Worm (Caenorhabditis elegans): ENCODE results near the gene cyp-32A1.

Gene cyp-32A1

ce11 chrV:7826917-7827316 is 45.3 kb downstream of the cyp-32A1 start, which contains the start of gene mig-6:
mig-6 (plus strand) TSS chrV:7827217.
- TF ChIP-seq unc-39 (tag; optimal IDR thresholded peaks at IDR 0.05) (no peak), cnd-1 (tag; optimal IDR thresholded peaks at IDR 0.05) (no peak), nhr-28 (tag; optimal IDR thresholded peaks at IDR 0.05) (no peak), sem-2 (GFP tag; optimal IDR thresholded peaks at IDR 0.05) (no peak), ces-1 (GFP tag; optimal IDR thresholded peaks at IDR 0.05) (no peak), nhr-2 (tag; optimal IDR thresholded peaks at IDR 0.05) (no peak), sptf-1 (tag; optimal IDR thresholded peaks at IDR 0.05) (no peak), ham-2 (GFP tag; optimal IDR thresholded peaks at IDR 0.05) (no peak), mls-2 (tag; optimal IDR thresholded peaks at IDR 0.05) (no peak), ceh-43 (GFP tag; optimal IDR thresholded peaks at IDR 0.05) (no peak), snpc-4 (tag; optimal IDR thresholded peaks at IDR 0.05) (no peak), blmp-1 (tag; optimal IDR thresholded peaks at IDR 0.05) (no peak), unc-62 (GFP tag; optimal IDR thresholded peaks at IDR 0.05) (no peak), nhr-12 (tag; optimal IDR thresholded peaks at IDR 0.05) (no peak), mab-5 (tag; optimal IDR thresholded peaks at IDR 0.05) (no peak), pha-4 (tag; optimal IDR thresholded peaks at IDR 0.05) (no peak)

DNA sequence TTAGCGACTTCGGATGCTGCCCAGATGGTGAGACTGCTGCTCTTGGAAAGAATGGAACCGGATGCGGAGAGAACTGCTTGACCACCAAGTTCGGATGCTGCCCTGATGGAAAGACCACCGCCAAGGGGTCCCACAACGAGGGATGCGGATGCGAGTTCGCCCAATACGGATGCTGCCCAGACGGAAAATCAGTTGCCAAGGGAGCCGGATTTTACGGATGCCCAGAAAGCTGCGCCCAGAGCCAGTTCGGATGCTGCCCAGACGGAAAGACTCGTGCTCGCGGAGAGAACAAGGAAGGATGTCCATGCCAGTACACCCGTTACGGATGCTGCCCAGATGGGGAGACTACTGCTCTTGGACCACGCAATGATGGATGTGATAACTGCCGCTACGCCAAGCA is 49.3 kb downstream of the cyp-32A1 start:
- TF ChIP-seq nhr-28 (tag; optimal IDR thresholded peaks at IDR 0.05) (no peak), cnd-1 (tag; optimal IDR thresholded peaks at IDR 0.05) (no peak), ces-1 (GFP tag; optimal IDR thresholded peaks at IDR 0.05) (no peak), zip-8 (tag; optimal IDR thresholded peaks at IDR 0.05) (no peak), snpc-4 (tag; optimal IDR thresholded peaks at IDR 0.05) (no peak), sem-2 (GFP tag; optimal IDR thresholded peaks at IDR 0.05) (no peak), blmp-1 (tag; optimal IDR thresholded peaks at IDR 0.05) (no peak), ceh-39 (tag; optimal IDR thresholded peaks at IDR 0.05) (no peak)
